Comparison of ENCODE assay signal across 3 worm cellular contexts in the genomic region with DNA sequence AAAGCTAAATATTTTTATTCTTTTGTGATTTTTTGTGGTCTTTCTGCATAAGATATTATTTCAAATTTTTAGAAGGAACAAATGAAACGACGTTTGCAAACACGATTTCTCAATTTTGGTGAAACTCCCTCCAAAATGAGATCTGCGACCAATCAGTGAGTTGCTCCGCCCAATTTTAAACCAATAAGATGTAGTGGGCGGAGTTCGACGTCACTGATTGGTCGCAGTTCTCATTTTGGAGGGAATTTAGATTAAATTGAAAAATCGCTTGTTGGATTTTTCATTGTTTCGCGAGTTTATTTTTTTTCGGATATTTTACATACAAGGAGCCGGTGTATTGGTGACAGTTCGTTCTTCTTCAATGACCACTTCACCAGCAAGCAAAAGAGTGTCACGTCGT.
TF ChIP-seq lines count a peak whose summit lies in the region.

No protein-coding gene starts in this region.

TF ChIP-seq in whole organism, L3 larva, 47 proteins besides CTCF, POLR2A, EP300 and RAD21:
- peak; percentile 97 for TF ChIP-seq nfya-1 (tag; optimal IDR thresholded peaks at IDR 0.05; lab: Kevin White, UChicago; ENCODE audit: insufficient read depth)
- no peak for TF ChIP-seq nhr-11 (tag; optimal IDR thresholded peaks at IDR 0.05; lab: Kevin White, UChicago)

TF ChIP-seq in whole organism, late embryonic, 69 proteins besides CTCF, POLR2A, EP300 and RAD21:
- TF ChIP-seq ref-2 (tag; optimal IDR thresholded peaks at IDR 0.05; lab: Kevin White, UChicago) (no peak), nfya-1 (tag; optimal IDR thresholded peaks at IDR 0.05; lab: Kevin White, UChicago) (peak; percentile 88), K09A11.1 (tag; optimal IDR thresholded peaks at IDR 0.05; lab: Kevin White, UChicago; ENCODE audit: insufficient read depth) (no peak)
TF ChIP-seq in whole organism, late embryonic: peak in this region for 1.

TF ChIP-seq in whole organism, young adult, 124 proteins besides CTCF, POLR2A, EP300 and RAD21:
- TF ChIP-seq egrh-3 (GFP tag; IDR thresholded peaks at IDR 0.05; lab: Robert Waterston, UW): no peak
- TF ChIP-seq nfyb-1 (GFP tag; IDR thresholded peaks at IDR 0.05; lab: Robert Waterston, UW): peak; percentile 61
- no peak for TF ChIP-seq Y53F4B.3 (GFP tag; IDR thresholded peaks at IDR 0.05; lab: Robert Waterston, UW)
